Worm (Caenorhabditis elegans) whole organism, late embryonic: ENCODE results near the gene H23N18.5.

ENCODE experiments used
- ceh-19 ChIP-seq: fragments of 200-800 bp; sonication (Bioruptor generic); optimal IDR thresholded peaks from 2 replicates; lab custom pipeline; 2018; ENCODE audit warnings: mild to moderate bottlenecking, missing genetic modification characterization, missing compliant biosample characterization
- ceh-6 ChIP-seq: fragments of 200-800 bp; sonication (Bioruptor generic); optimal IDR thresholded peaks from 2 replicates; lab custom pipeline; 2018; ENCODE audit warnings: mild to moderate bottlenecking, missing genetic modification characterization, missing compliant biosample characterization
- fkh-10 ChIP-seq: fragments of 150-350 bp; optimal IDR thresholded peaks from 2 replicates; lab custom pipeline; 2014; ENCODE audit warnings: missing biosample characterization, missing genetic modification reagents, missing genetic modification characterization
- pha-2 ChIP-seq: sonication (generic microtip); optimal IDR thresholded peaks from 2 replicates; lab custom pipeline; 2017; ENCODE audit warnings: mild to moderate bottlenecking, missing genetic modification characterization, missing compliant biosample characterization
- pha-4 ChIP-seq: fragments of 150-350 bp; optimal IDR thresholded peaks from 2 replicates; lab custom pipeline; 2018; ENCODE audit warnings: missing biosample characterization, missing genetic modification reagents, missing genetic modification characterization
- pqm-1 ChIP-seq: sonication (generic microtip); optimal IDR thresholded peaks from 2 replicates; lab custom pipeline; 2016; ENCODE audit warnings: missing genetic modification characterization, missing compliant biosample characterization
- sox-4 ChIP-seq: sonication (generic microtip); optimal IDR thresholded peaks from 2 replicates; lab custom pipeline; 2017; ENCODE audit warnings: mild to moderate bottlenecking, missing genetic modification characterization, inconsistent platforms, missing compliant biosample characterization
- tbx-2 ChIP-seq: sonication (generic microtip); optimal IDR thresholded peaks from 2 replicates; lab custom pipeline; 2016; ENCODE audit warnings: missing genetic modification characterization, missing compliant biosample characterization

DNA sequence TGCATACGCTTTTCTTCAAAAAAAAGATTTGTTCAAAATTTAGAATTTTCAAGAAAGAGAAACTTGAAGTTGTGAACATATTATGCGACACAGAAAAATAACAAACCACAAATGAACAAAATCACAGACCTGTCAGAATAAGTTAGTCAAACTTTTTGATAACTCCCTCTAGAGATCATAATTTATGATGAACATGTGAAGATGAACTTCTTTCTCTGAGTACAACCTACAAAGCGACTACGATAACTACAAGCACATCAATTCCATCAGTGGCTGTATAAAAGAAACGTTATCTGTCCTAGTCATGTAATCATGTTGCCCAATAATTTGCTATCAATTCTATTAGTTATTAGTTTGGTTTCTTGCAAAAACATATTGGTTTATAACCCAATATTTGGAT is 16.4 kb downstream of the H23N18.5 start, which contains the start of gene ugt-9:
- TF ChIP-seq pha-2 (tag; lab: Kevin White, UChicago), result no peak
- TF ChIP-seq pha-4 (tag; lab: Kevin White, UChicago), result no peak
- TF ChIP-seq tbx-2 (tag; lab: Kevin White, UChicago), result no peak
- no peak for TF ChIP-seq ceh-19
- no peak for TF ChIP-seq pqm-1 (tag; lab: Kevin White, UChicago)
- TF ChIP-seq sox-4 (tag; lab: Kevin White, UChicago), result no peak
- no peak for TF ChIP-seq fkh-10
- no peak for TF ChIP-seq ceh-6 (GFP tag; lab: Kevin White, UChicago)
